Fruit fly (Drosophila melanogaster): ENCODE data around the gene CG8028.

CG8028 gene

dm6 chrX:19289318-19289970 lies 9.3 kb upstream of the CG8028 start (continued):
- TF ChIP-seq nerfin-2 (GFP tag; IDR thresholded peaks at IDR 0.05; ENCODE audit: partially characterized antibody) (no peak), sna (GFP tag; IDR thresholded peaks at IDR 0.05; ENCODE audit: partially characterized antibody) (no peak), CG16779 (GFP tag; IDR thresholded peaks at IDR 0.05) (peak; percentile 77), lilli (GFP tag; optimal IDR thresholded peaks at IDR 0.05) (peak; percentile 83), CG14014 (GFP tag; IDR thresholded peaks at IDR 0.05) (peak; percentile 91), CG6683 (GFP tag; optimal IDR thresholded peaks at IDR 0.05) (peak; percentile 53), bab2 (GFP tag; optimal IDR thresholded peaks at IDR 0.05) (peak; percentile 88), ERR (GFP tag; optimal IDR thresholded peaks at IDR 0.05) (peak; percentile 70), oc (tag; optimal IDR thresholded peaks at IDR 0.05) (peak; percentile 95), hth (optimal IDR thresholded peaks at IDR 0.05) (no peak), shn (GFP tag; optimal IDR thresholded peaks at IDR 0.05) (peak; percentile 61), CG6254 (GFP tag; optimal IDR thresholded peaks at IDR 0.05) (peak; percentile 65), Meics (GFP tag; optimal IDR thresholded peaks at IDR 0.05) (peak; percentile 80), pfk (GFP tag; optimal IDR thresholded peaks at IDR 0.05) (no peak), pan (optimal IDR thresholded peaks at IDR 0.05) (no peak), pan (GFP tag; optimal IDR thresholded peaks at IDR 0.05 in 1 of 2, IDR thresholded peaks at IDR 0.05 in 1 of 2) (peak in 1 of 2 experiments; percentile 95), CG8765 (GFP tag; IDR thresholded peaks at IDR 0.05) (peak; percentile 14; the same call in 1 of the 2 replicates), CkIIα-i1 (GFP tag; IDR thresholded peaks at IDR 0.05) (peak; percentile 63; the same call in 1 of the 2 replicates), kay (GFP tag; optimal IDR thresholded peaks at IDR 0.05) (peak; percentile 72), Lhr (GFP tag; optimal IDR thresholded peaks at IDR 0.05) (peak; percentile 52), Oli (tag; optimal IDR thresholded peaks at IDR 0.05) (peak; percentile 89), psq (GFP tag; optimal IDR thresholded peaks at IDR 0.05) (peak; percentile 2), CG8944 (GFP tag; optimal IDR thresholded peaks at IDR 0.05) (peak; percentile 82), gem (tag; optimal IDR thresholded peaks at IDR 0.05) (peak; percentile 89), gsb-n (tag; optimal IDR thresholded peaks at IDR 0.05) (peak; percentile 86), Adf1 (GFP tag; IDR thresholded peaks at IDR 0.05) (peak; percentile 12; the same call in 1 of the 2 replicates), repo (GFP tag; optimal IDR thresholded peaks at IDR 0.05) (peak; percentile 84), ash1 (GFP tag; optimal IDR thresholded peaks at IDR 0.05) (peak; percentile 24), CG30431 (GFP tag; optimal IDR thresholded peaks at IDR 0.05) (peak; percentile 83), sima (GFP tag; optimal IDR thresholded peaks at IDR 0.05) (peak; percentile 42), CG2129 (GFP tag; IDR thresholded peaks at IDR 0.05; ENCODE audit: partially characterized antibody) (no peak), dan (GFP tag; IDR thresholded peaks at IDR 0.05) (peak; percentile 49), knrl (GFP tag; IDR thresholded peaks at IDR 0.05; ENCODE audit: partially characterized antibody) (no peak), CTCF (GFP tag; optimal IDR thresholded peaks at IDR 0.05) (peak; percentile 57), CG13775 (GFP tag; optimal IDR thresholded peaks at IDR 0.05) (peak; percentile 58), E2f1 (GFP tag; IDR thresholded peaks at IDR 0.05) (peak; percentile 85), CG3163 (GFP tag; optimal IDR thresholded peaks at IDR 0.05) (peak; percentile 61), CG10209 (GFP tag; optimal IDR thresholded peaks at IDR 0.05) (peak; percentile 82), Dfd (GFP tag; optimal IDR thresholded peaks at IDR 0.05) (no peak), luna (GFP tag; optimal IDR thresholded peaks at IDR 0.05) (no peak), CG8478 (optimal IDR thresholded peaks at IDR 0.05) (no peak), Stat92E (GFP tag; optimal IDR thresholded peaks at IDR 0.05) (no peak), Ravus (GFP tag; IDR thresholded peaks at IDR 0.05) (peak; percentile 58), CG7928 (GFP tag; optimal IDR thresholded peaks at IDR 0.05) (no peak), Sox102F (GFP tag; optimal IDR thresholded peaks at IDR 0.05) (peak; percentile 95), Xbp1 (GFP tag; optimal IDR thresholded peaks at IDR 0.05) (peak; percentile 93), CG6654 (GFP tag; optimal IDR thresholded peaks at IDR 0.05) (peak; percentile 66), CG10147 (GFP tag; optimal IDR thresholded peaks at IDR 0.05) (peak; percentile 67), Hmr (GFP tag; optimal IDR thresholded peaks at IDR 0.05) (peak; percentile 69), her (GFP tag; optimal IDR thresholded peaks at IDR 0.05) (peak; percentile 71)
